Worm (Caenorhabditis elegans): ENCODE data around the gene W01B6.5.

DNA sequence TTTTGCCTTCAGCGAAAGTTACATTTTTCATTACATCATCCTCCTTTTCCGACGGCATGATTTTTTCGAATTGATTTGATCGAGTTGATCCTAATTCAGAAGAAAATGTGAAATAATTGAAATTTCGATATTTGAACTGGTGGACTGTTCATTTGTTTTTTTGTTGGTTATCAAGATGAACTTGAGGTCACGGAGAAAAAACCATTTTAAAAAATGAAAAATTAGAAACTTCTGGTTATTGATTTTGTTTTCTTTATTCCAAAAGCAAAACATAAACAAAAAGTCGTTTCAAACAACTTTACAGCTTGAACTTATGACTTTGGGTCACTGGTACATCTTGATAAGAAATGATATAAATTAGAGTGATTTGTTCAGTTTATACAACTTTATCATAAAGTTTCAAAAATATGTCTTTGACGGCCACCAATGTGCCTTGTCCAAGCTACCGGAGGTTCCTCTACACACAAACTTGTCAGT lies 927 bp upstream of the W01B6.5 start, which contains the start of the genes ttbk-4 and W01B6.4:
- no peak for TF ChIP-seq cog-1 (tag; optimal IDR thresholded peaks at IDR 0.05)
- TF ChIP-seq klf-2 (GFP tag; conservative IDR thresholded peaks at IDR 0.05): no peak
- no peak for TF ChIP-seq T22C8.4 (GFP tag; IDR thresholded peaks at IDR 0.05)

Data from whole organism, midembryonic.